Fruit fly (Drosophila melanogaster): ENCODE results near the gene CG13096.

The CG13096 gene

DNA sequence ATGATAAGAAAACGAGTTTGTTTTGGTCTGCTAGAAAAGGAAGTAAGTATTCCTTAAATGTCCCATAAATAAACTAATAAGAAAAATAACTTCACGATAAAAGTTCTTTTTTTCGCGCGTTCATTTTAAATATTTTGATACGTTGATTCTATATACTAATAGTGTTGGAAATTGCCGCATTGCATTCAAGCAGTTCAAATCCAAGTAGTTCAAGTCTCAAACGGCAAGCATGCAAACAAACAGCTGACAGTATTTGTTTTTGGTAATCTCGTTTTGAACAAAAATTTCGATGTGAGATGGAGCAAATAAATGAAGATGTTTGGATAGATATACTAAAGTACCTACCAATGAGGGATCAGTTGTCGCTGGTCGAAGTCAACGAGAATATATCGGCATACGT is 22.9 kb downstream of the CG13096 start, which contains the start of gene CG13088:
Gene CG13088, plus strand, starts transcription at position 247 of the 400 bp plus-strand sequence.
- no peak for TF ChIP-seq noc (tag; optimal IDR thresholded peaks at IDR 0.05)

DNA sequence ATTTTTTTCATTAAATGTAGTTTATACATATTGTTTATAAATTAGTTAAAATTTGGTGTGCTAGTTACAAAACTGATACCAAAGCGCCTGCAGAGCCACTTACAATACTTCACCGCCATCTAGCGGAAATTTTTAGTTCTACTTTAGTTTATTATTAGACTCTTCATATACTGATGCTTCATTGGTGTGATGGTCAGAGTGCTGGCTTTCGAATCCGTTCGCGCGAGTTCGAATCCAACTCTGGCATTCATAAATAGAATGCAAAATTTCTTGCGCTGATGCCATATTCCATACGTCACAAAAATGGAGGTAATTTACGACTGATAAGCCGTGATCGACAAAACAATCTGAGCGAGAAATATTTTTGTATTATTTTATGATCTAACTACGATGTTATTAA is 26.1 kb downstream of the CG13096 start:
- TF ChIP-seq noc (tag; optimal IDR thresholded peaks at IDR 0.05): no peak

DNA sequence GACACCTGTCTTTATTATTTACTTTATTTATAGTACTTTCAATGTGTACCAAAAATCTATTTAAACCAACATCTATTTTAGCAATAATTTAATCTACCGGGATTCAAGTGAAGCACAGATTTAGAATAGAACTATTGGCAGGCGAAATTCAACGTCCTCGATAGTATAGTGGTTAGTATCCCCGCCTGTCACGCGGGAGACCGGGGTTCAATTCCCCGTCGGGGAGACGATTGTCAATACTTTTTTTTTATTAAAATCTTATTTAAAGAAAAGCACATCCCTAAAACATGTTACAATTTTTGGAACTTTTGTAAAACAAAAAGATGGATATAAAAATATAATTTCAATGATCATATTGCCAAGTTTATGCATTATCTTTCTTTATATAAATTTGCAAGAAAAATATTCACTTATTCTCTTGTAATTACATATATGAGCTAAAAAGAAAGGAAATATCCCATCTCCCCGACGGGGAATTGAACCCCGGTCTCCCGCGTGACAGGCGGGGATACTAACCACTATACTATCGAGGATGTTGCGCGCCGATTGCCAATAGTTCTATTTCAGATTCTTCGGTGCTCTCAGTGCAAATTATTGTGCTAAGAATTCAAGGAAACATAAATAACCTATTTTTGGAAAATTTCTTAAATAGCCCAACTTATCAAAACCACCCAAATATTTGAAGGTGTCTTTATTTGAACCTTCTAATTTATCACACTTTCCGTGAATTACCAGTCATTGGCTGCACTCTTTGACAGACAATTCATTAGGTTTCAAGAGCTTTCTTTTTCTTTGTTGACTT is 29.8 kb downstream of the CG13096 start, which contains the start of gene CG43796:
Gene CG43796, plus strand, starts transcription at position 752 of the 802 bp plus-strand sequence.
- no peak for TF ChIP-seq noc (tag; optimal IDR thresholded peaks at IDR 0.05)

DNA sequence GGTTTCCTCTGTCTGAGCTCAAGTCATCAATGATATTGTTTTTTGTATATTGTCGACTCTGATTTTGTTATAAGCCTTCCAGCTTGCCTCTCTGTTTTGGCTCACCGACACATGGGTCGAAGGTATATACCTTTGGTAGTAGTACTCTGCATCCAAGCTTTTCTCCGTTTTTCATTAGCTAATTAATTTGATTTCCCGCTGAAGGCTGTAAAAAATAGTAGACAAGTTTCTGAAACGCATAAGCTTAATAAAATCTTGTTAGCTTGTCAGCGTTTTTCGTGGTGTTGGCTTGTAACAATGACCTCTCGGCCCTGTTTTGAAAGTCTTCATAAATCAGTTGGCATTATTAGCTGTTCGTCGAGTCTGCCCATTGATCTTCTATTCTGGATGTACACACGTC is 30.8 kb downstream of the CG13096 start:
- TF ChIP-seq noc (tag; optimal IDR thresholded peaks at IDR 0.05): peak; percentile 3

DNA sequence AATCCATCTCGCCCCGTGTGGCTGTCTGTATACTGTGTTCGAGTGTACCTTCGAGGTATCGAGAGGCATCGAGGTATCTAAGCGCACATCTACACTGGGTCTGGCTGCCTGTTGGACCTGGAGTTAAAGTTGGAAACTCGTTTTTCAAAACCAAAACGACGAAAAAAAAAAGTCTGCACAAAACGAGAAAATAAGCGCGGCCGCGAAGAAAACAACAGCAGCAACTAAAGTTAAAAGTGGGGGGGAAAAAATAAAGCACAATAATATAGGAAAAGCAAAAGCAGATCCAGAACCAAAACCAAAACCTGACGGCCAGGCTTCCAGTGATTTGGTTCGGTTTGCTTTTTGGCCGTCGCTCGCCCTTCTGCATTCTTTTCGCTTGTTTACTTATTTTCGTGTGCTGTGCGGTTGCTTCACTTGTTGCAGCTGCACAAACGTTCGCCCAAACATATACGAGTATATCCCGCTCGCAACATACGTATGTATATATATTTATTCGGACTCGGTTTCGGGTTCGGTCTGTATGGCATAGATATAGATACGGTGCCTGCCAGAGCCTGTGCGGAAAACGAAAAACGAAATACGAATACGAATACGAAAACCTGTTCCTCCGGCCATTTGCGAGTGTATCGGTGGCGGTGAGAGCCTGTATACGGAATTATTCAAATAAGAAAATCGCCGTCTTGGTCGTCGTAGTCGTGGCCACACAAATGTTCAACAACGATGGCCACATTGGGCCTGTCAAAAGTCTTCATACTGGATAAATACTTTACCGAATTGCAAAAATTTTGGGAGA is 32.6 kb downstream of the CG13096 start:
- TF ChIP-seq noc (tag; optimal IDR thresholded peaks at IDR 0.05): no peak

DNA sequence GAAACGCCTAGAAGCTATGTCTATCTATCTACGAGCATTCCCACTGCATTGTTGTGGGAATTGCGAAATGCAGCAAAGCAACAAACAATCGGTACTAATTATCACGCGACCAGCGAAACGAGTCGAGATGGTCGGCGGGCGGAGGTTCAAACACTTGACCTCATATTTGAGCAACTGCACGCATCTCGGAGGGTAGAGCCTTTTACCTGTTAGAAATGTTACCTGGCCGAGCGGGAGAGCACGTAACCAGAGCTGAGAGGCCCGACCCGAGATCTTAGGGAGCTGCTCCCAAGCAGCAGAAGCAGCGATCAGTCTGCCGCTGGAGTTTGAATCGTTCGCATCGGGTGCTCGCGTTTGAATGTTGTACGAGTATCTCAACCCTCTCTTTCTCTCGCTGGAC is 33.3 kb downstream of the CG13096 start:
- no peak for TF ChIP-seq noc (tag; optimal IDR thresholded peaks at IDR 0.05)

DNA sequence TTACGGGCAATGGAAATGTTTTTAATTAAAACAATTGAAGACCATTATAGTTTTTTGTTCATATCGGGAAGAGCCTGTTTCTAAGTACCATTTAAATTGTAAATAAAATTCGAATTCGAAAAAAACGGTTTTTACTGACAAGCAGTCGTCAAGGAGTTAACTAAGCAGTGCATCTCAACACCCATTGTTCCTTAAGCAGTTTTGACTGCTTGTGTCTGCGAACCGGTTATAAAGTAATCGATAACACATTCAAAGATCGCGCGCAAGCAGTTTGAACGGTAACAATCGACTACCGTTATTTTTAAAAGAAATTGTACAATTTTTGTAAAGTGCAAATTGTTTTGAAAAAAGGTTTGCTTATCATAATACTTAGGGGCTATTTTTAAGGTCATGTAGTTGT is 33.7 kb downstream of the CG13096 start:
- no peak for TF ChIP-seq noc (tag; optimal IDR thresholded peaks at IDR 0.05)

DNA sequence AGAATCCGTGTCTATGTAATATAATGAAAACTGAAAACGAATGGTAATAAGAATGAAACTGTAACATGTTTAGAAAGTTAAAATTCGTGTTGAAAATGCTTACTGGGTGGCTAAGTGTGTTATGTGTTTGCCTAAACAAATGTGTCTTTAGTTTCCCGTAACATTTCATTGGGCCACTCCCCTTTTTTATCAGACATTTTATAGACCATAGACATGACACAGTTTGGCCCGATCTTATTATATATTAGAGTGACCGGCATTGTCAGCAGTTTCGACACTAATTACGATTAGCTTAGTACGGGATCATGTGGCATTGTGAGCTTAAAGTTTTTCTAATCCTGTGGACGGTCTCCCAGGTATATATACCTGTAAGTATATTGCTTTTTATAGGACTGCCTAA is 34.6 kb downstream of the CG13096 start, which contains the start of gene CheA29a:
Gene CheA29a, plus strand, starts transcription at position 301 of the 400 bp plus-strand sequence.
- no peak for TF ChIP-seq noc (tag; optimal IDR thresholded peaks at IDR 0.05)

DNA sequence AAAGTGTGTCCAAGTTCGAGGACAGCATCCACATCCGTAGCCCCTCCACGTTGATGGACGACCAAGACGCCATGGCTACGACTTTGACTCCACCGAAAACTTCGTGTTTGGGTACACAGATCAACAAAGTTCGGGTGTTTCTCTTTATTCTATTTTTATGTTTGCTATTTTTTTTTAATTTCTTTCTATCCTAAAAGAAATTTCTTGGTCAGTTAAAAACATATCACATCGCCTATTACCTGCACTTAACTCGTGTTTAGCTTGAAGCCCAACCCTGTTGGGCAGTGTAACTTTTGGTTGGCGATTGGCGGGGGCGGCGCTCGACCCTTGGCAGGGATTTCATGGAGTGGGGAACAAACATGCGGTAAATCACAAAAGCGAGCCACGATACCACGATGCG is 38.2 kb downstream of the CG13096 start:
- no peak for TF ChIP-seq noc (tag; optimal IDR thresholded peaks at IDR 0.05)

DNA sequence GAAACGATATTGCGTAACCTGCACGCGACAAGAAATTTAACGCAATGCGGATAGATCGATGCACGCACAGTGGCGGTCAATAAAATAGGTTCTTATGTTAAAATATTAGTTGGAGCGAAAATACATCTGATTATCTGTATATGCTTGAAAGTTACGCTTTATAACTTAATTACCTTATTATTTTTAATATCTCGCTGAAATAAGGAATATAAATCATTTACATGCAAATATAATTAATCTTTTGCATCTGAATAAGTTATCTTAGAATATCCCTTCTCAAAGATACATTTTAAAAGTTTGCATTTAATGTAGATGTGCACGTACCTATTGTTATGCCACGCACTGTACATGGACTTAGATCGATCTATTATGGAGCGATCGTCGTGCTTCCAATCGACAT is 40.0 kb downstream of the CG13096 start:
- TF ChIP-seq noc (tag; optimal IDR thresholded peaks at IDR 0.05): no peak

DNA sequence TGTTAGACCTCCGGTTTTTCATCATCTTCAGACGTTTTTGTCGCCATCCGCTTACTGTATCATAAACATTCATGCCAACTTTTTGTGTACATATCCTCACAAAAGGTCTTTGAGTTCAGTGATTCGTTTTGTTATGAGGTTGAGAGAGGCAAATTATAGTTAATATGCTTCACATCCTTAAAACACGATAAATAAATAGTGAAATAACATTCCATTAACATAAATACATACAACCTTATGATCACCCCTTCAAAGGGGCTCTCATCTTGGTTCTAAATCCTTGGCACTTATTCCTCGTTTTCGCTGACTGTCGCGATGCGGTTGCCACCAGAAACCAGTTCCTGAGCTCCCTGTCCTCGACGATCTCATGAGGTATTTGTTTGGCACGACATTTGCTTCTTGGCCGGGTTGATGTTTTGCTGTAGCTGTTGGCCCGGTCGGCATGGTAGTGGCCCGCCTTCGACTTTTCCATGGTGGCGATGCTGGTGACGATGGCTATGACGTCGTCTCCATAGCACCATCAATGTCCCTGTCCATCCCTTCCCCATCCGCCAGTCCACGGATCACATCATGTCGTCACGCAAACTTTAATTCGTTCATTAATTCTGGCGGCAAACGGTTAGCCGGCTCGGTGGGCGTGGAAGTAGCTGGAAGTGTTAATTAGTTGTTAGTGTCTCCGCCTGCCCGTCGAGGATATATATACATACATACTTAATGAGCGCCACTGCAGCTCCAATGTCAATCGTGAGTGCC is 42.6 kb downstream of the CG13096 start:
- no peak for TF ChIP-seq noc (tag; optimal IDR thresholded peaks at IDR 0.05)

DNA sequence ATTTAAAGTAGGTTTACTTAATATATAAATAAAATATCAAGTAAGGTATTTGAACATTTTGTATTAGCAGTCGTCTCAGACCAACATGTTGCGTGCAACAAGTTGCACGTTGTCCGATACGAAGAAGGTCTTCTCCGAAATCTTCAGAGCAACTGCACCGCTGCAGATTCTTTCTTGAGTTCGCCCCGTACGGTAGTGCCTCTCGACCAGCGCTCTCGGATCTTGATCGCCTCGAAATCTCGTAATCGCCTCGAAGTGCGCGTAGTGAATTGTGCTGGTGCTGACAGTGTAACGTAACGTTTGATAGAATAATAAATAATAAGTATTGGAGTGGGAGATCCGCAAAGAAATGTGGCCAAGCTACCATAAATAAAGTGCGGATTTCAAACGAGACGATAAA is 45.0 kb downstream of the CG13096 start, which contains the start of gene dachs:
Gene dachs, plus strand, starts transcription at position 175 of the 400 bp plus-strand sequence.
- TF ChIP-seq noc (tag; optimal IDR thresholded peaks at IDR 0.05): no peak

DNA sequence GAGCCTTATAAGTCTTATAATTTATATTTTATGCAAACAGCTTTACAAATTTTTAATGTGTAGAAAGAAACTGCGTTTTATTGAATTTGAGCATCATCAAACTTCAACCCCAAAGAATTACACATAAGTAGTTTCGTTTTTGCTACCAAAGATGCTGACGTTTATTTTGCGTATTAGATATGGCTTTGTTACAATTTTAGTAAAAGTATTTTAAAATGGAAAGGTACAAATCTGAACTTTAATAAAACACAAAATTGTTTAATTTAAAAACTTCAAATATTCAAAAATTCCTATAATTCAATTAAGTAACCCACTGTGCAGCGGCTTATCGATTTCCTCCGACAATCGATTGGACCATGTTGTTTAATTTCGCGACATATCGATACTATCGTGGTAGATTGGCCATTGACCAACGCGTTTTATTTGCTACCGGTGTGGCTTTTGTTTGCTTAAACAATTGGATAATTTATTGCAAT is 47.5 kb downstream of the CG13096 start, which contains the start of gene prg:
Gene prg, plus strand, starts transcription at position 382 of the 476 bp plus-strand sequence.
- peak; percentile 34 for TF ChIP-seq noc (tag; optimal IDR thresholded peaks at IDR 0.05)

DNA sequence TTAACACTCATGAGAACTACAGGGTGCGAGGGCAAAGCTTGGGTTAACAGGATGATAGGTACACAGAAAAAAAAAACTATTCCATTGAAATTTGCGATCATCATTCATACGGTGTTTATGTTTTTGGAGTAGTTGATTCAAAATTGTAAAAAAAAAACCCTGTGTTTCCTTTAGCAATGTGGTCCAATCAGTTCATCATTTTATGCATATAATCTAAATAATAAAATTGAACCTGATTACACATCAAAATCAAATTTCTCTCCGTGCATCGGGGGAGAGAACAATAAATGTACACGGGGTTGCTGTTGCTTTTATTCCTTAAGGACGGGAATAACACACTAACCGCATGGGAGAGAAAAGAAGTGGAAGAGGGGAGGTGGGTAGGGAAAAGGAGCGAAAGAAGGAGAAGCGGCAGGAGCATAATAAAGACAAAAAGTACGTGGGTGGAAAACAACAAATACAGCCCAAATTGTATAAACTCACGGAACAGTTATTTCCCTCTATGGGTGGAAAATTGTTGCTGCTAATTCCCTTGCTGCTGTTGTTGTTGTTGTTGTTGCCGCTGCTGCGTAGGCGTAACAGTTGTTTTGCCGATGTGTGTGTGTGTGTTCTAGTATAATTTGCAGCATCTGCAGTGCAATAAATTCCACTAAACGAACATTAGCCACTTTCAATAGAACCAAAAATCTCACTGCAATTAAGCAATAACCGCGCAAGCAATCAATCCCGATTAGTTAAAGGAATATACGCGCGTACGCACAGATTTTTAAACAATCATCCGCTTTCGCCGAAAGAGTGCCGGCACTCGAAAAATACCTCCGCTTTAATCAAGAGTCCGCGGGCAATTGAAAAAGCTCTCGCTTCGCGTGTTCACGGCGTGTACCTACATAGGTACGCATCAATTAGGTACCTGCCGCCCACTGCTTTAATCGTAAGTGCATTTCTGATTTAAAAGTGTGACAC is 48.2 kb downstream of the CG13096 start, which contains the start of gene Agpat2:
Gene Agpat2, minus strand, starts transcription at position 851 of the 963 bp plus-strand sequence.
- peak; percentile 55 for TF ChIP-seq noc (tag; optimal IDR thresholded peaks at IDR 0.05)
